Worm (Caenorhabditis elegans) whole organism, young adult: ENCODE results near the gene F44F4.3.

ENCODE experiments used
- B0035.1 ChIP-seq: sonication (generic microtip); optimal IDR thresholded peaks from 2 replicates; lab custom pipeline; 2016; ENCODE audit warnings: missing genetic modification characterization, mild to moderate bottlenecking, missing compliant biosample characterization, missing genotype, missing genetic modification reagents
- B0336.3 ChIP-seq: fragments of 200-800 bp; sonication (Bioruptor generic); IDR thresholded peaks from 2 replicates; pipeline ENCODE4 v1.3.6; 2022; ENCODE audit warnings: missing genetic modification characterization, missing compliant biosample characterization
- F23B12.7 ChIP-seq: sonication (generic microtip); optimal IDR thresholded peaks from 2 replicates; lab custom pipeline; 2017; ENCODE audit warnings: missing genetic modification characterization, mild to moderate bottlenecking, missing compliant biosample characterization, antibody characterized with exemption, moderate library complexity; ENCODE audit not compliant: insufficient read depth
- F33H1.4 ChIP-seq: fragments of 200-800 bp; sonication (Bioruptor generic); IDR thresholded peaks from 2 replicates; pipeline ENCODE4 v1.3.6; 2022; ENCODE audit warnings: missing genetic modification reagents, missing genetic modification characterization, missing compliant biosample characterization
- F49E8.2 ChIP-seq: sonication (generic microtip); optimal IDR thresholded peaks from 3 replicates; lab custom pipeline; 2017; ENCODE audit warnings: missing genetic modification characterization, mild to moderate bottlenecking, missing compliant biosample characterization, antibody characterized with exemption, moderate library complexity; ENCODE audit not compliant: insufficient read depth
- F52B5.7 ChIP-seq: sonication (generic microtip); optimal IDR thresholded peaks from 2 replicates; lab custom pipeline; 2016; ENCODE audit warnings: mild to moderate bottlenecking, missing genetic modification characterization, missing compliant biosample characterization
- F55B11.4 ChIP-seq: sonication (generic microtip); optimal IDR thresholded peaks from 2 replicates; lab custom pipeline; 2016; ENCODE audit warnings: missing compliant biosample characterization, missing genetic modification characterization, borderline replicate concordance; ENCODE audit not compliant: insufficient read depth
- F57C9.4 ChIP-seq: sonication (generic microtip); optimal IDR thresholded peaks from 2 replicates; lab custom pipeline; 2017; ENCODE audit warnings: mild to moderate bottlenecking, missing genetic modification characterization, missing compliant biosample characterization
- K11D2.4 ChIP-seq: fragments of 200-800 bp; sonication (Bioruptor generic); IDR thresholded peaks from 2 replicates; pipeline ENCODE4 v1.3.6; 2022; ENCODE audit warnings: missing genetic modification reagents, missing genetic modification characterization, missing compliant biosample characterization
- K12H6.12 ChIP-seq: fragments of 200-800 bp; sonication (Bioruptor generic); optimal IDR thresholded peaks from 2 replicates; lab custom pipeline; 2018; ENCODE audit warnings: mild to moderate bottlenecking, missing genetic modification characterization, missing compliant biosample characterization
- Y53G8AR.9 ChIP-seq: fragments of 200-800 bp; sonication (Bioruptor generic); conservative IDR thresholded peaks from 2 replicates; pipeline ENCODE4 v1.3.6; 2022; ENCODE audit warnings: missing genetic modification reagents, missing genetic modification characterization, missing compliant biosample characterization
- Y67H2A.10 ChIP-seq: fragments of 200-800 bp; sonication (Bioruptor generic); conservative IDR thresholded peaks from 2 replicates; pipeline ENCODE4 v1.3.6; 2022; ENCODE audit warnings: missing genetic modification reagents, missing genetic modification characterization, missing compliant biosample characterization
- Y95B8A.8 ChIP-seq: fragments of 200-800 bp; sonication (Bioruptor generic); IDR thresholded peaks from 2 replicates; pipeline ENCODE4 v1.3.6; 2022; ENCODE audit warnings: missing genetic modification reagents, missing genetic modification characterization, missing compliant biosample characterization
- aptf-2 ChIP-seq: fragments of 200-800 bp; sonication (Bioruptor generic); conservative IDR thresholded peaks from 2 replicates; pipeline ENCODE4 v1.3.6; 2022; ENCODE audit warnings: missing genetic modification reagents, missing genetic modification characterization, missing compliant biosample characterization
- cebp-2 ChIP-seq: fragments of 200-800 bp; sonication (Bioruptor generic); IDR thresholded peaks from 2 replicates; pipeline ENCODE4 v1.3.6; 2022; ENCODE audit warnings: missing genetic modification characterization, missing compliant biosample characterization
- ceh-100 ChIP-seq: fragments of 200-800 bp; sonication (Bioruptor generic); IDR thresholded peaks from 2 replicates; pipeline ENCODE4 v1.3.6; 2022; ENCODE audit warnings: missing genetic modification reagents, missing genetic modification characterization, missing compliant biosample characterization
- ceh-27 ChIP-seq: fragments of 200-800 bp; sonication (Bioruptor generic); optimal IDR thresholded peaks from 2 replicates; lab custom pipeline; 2018; ENCODE audit warnings: mild to moderate bottlenecking, missing genetic modification characterization, moderate library complexity, missing compliant biosample characterization
- ceh-79 ChIP-seq: sonication (generic microtip); optimal IDR thresholded peaks from 2 replicates; lab custom pipeline; 2017; ENCODE audit warnings: mild to moderate bottlenecking, missing genetic modification characterization, missing compliant biosample characterization
- dpl-1 ChIP-seq: fragments of 150-350 bp; optimal IDR thresholded peaks from 2 replicates; lab custom pipeline; 2014; ENCODE audit warnings: missing biosample characterization, missing genetic modification reagents, missing genetic modification characterization
- efl-1 ChIP-seq: fragments of 150-350 bp; optimal IDR thresholded peaks from 2 replicates; lab custom pipeline; 2014; ENCODE audit warnings: missing biosample characterization, missing genetic modification reagents, missing genetic modification characterization
- egl-18 ChIP-seq: fragments of 200-800 bp; sonication (Bioruptor generic); IDR thresholded peaks from 2 replicates; pipeline ENCODE4 v1.3.6; 2022; ENCODE audit warnings: missing genetic modification reagents, missing genetic modification characterization, missing compliant biosample characterization
- ekl-4 ChIP-seq: fragments of 200-800 bp; sonication (Bioruptor generic); IDR thresholded peaks from 2 replicates; pipeline ENCODE4 v1.3.6; 2022; ENCODE audit warnings: missing genetic modification reagents, missing genetic modification characterization, missing compliant biosample characterization
- fkh-3 ChIP-seq: sonication (generic microtip); optimal IDR thresholded peaks from 2 replicates; lab custom pipeline; 2016; ENCODE audit warnings: mild to moderate bottlenecking, missing genetic modification characterization, missing compliant biosample characterization
- hlh-12 ChIP-seq: sonication (generic microtip); optimal IDR thresholded peaks from 2 replicates; lab custom pipeline; 2016; ENCODE audit warnings: missing genetic modification characterization, missing compliant biosample characterization
- hmg-20 ChIP-seq: fragments of 200-800 bp; sonication (Bioruptor generic); IDR thresholded peaks from 2 replicates; pipeline ENCODE4 v1.3.6; 2022; ENCODE audit warnings: missing genetic modification reagents, missing genetic modification characterization, missing compliant biosample characterization
- lin-40 ChIP-seq: sonication (generic microtip); optimal IDR thresholded peaks from 2 replicates; lab custom pipeline; 2016; ENCODE audit warnings: missing genetic modification characterization, mild to moderate bottlenecking, missing compliant biosample characterization, missing genotype, missing genetic modification reagents
- lin-54 ChIP-seq: fragments of 200-800 bp; sonication (Bioruptor generic); optimal IDR thresholded peaks from 2 replicates; lab custom pipeline; 2018; ENCODE audit warnings: mild to moderate bottlenecking, missing genetic modification characterization, missing compliant biosample characterization
- lir-1 ChIP-seq: fragments of 200-800 bp; sonication (Bioruptor generic); conservative IDR thresholded peaks from 2 replicates; pipeline ENCODE4 v1.3.6; 2022; ENCODE audit warnings: missing genetic modification reagents, missing genetic modification characterization, missing compliant biosample characterization
- madf-3 ChIP-seq: fragments of 200-800 bp; sonication (Bioruptor generic); IDR thresholded peaks from 2 replicates; pipeline ENCODE4 v1.3.6; 2022; ENCODE audit warnings: missing genetic modification reagents, missing genetic modification characterization, missing compliant biosample characterization
- mcd-1 ChIP-seq: fragments of 200-800 bp; sonication (Bioruptor generic); IDR thresholded peaks from 2 replicates; pipeline ENCODE4 v1.3.6; 2022; ENCODE audit warnings: missing genetic modification reagents, missing genetic modification characterization, missing compliant biosample characterization
- mel-28 ChIP-seq: sonication (generic microtip); optimal IDR thresholded peaks from 2 replicates; lab custom pipeline; 2016; ENCODE audit warnings: borderline replicate concordance, mild to moderate bottlenecking, missing genetic modification characterization, missing compliant biosample characterization
- mes-4 ChIP-seq: sonication (generic microtip); optimal IDR thresholded peaks from 2 replicates; lab custom pipeline; 2016; ENCODE audit warnings: missing genotype, missing genetic modification characterization, missing compliant biosample characterization
- mxl-1 ChIP-seq: sonication (generic microtip); optimal IDR thresholded peaks from 2 replicates; lab custom pipeline; 2016; ENCODE audit warnings: missing genetic modification characterization, missing compliant biosample characterization
- nhr-90 ChIP-seq: sonication (generic microtip); optimal IDR thresholded peaks from 2 replicates; lab custom pipeline; 2016; ENCODE audit warnings: missing genotype, mild to moderate bottlenecking, missing genetic modification characterization, missing compliant biosample characterization
- pha-4 ChIP-seq: fragments of 150-350 bp; sonication (generic microtip); optimal IDR thresholded peaks from 2 replicates; lab custom pipeline; 2014; ENCODE audit warnings: missing biosample characterization, missing genetic modification reagents, missing genetic modification characterization
- repo-1 ChIP-seq: sonication (generic microtip); optimal IDR thresholded peaks from 2 replicates; lab custom pipeline; 2017; ENCODE audit warnings: mild to moderate bottlenecking, missing genetic modification characterization, missing compliant biosample characterization
- snpc-3.4 ChIP-seq: sonication (generic microtip); optimal IDR thresholded peaks from 2 replicates; lab custom pipeline; 2017; ENCODE audit warnings: missing genetic modification characterization, mild to moderate bottlenecking, missing compliant biosample characterization, antibody characterized with exemption, moderate library complexity, missing genotype, missing genetic modification reagents
- snpc-4 ChIP-seq, 5 experiments: fragments of 150-350 bp in 1 of 5; sonication (generic microtip) in 4 of 5; optimal IDR thresholded peaks; 2 replicates each; lab custom pipeline; 2014 to 2018; ENCODE audit warnings: missing genetic modification characterization in 5 of 5, missing biosample characterization in 3 of 5, antibody characterized with exemption in 2 of 5, mild to moderate bottlenecking in 2 of 5, missing compliant biosample characterization in 2 of 5, missing genotype in 2 of 5, moderate library complexity in 2 of 5, missing genetic modification reagents in 1 of 5
- sptf-2 ChIP-seq: fragments of 200-800 bp; sonication (Bioruptor generic); optimal IDR thresholded peaks from 2 replicates; lab custom pipeline; 2018; ENCODE audit warnings: mild to moderate bottlenecking, missing genetic modification characterization, missing compliant biosample characterization
- tbx-9 ChIP-seq: sonication (generic microtip); optimal IDR thresholded peaks from 2 replicates; lab custom pipeline; 2016; ENCODE audit warnings: borderline replicate concordance, missing genetic modification characterization, inconsistent platforms, missing compliant biosample characterization
- tlf-1 ChIP-seq: fragments of 200-800 bp; sonication (Bioruptor generic); optimal IDR thresholded peaks from 2 replicates; lab custom pipeline; 2018; ENCODE audit warnings: mild to moderate bottlenecking, missing genetic modification characterization, missing compliant biosample characterization
- unc-130 ChIP-seq: sonication (generic microtip); optimal IDR thresholded peaks from 2 replicates; lab custom pipeline; 2016; ENCODE audit warnings: missing genetic modification reagents, missing genetic modification characterization, missing compliant biosample characterization
- xnd-1 ChIP-seq: sonication (generic microtip); optimal IDR thresholded peaks from 2 replicates; lab custom pipeline; 2016; ENCODE audit warnings: missing genotype, missing genetic modification reagents, missing genetic modification characterization, missing compliant biosample characterization
- ztf-18 ChIP-seq: sonication (generic microtip); optimal IDR thresholded peaks from 2 replicates; lab custom pipeline; 2016; ENCODE audit warnings: missing genotype, mild to moderate bottlenecking, missing genetic modification characterization, missing compliant biosample characterization
- ztf-22 ChIP-seq: fragments of 200-800 bp; sonication (Bioruptor generic); optimal IDR thresholded peaks from 2 replicates; lab custom pipeline; 2018; ENCODE audit warnings: mild to moderate bottlenecking, missing genetic modification characterization, moderate library complexity, missing compliant biosample characterization
- ztf-25 ChIP-seq: fragments of 200-800 bp; sonication (Bioruptor generic); IDR thresholded peaks from 2 replicates; pipeline ENCODE4 v1.3.6; 2022; ENCODE audit warnings: missing genetic modification reagents, missing genetic modification characterization, missing compliant biosample characterization
- ztf-26 ChIP-seq: sonication (generic microtip); optimal IDR thresholded peaks from 2 replicates; lab custom pipeline; 2017; ENCODE audit warnings: missing genetic modification characterization, missing compliant biosample characterization
- ztf-28 ChIP-seq: fragments of 200-800 bp; sonication (Bioruptor generic); IDR thresholded peaks from 2 replicates; pipeline ENCODE4 v1.3.6; 2022; ENCODE audit warnings: missing genetic modification reagents, missing genetic modification characterization, missing compliant biosample characterization
- ztf-3 ChIP-seq: fragments of 200-800 bp; sonication (Bioruptor generic); optimal IDR thresholded peaks from 2 replicates; lab custom pipeline; 2018; ENCODE audit warnings: mild to moderate bottlenecking, missing genetic modification characterization, missing compliant biosample characterization

F44F4.3 gene

ce11 chrII:10851110-10851509, 34.6 kb downstream of the F44F4.3 start (continued):
- TF ChIP-seq ztf-18 (tag; lab: Kevin White, UChicago) (peak; percentile 4), Y67H2A.10 (GFP tag; lab: Robert Waterston, UW) (no peak), ceh-27 (GFP tag; lab: Kevin White, UChicago) (peak; percentile 57), ekl-4 (GFP tag; lab: Robert Waterston, UW) (no peak), tbx-9 (tag; lab: Kevin White, UChicago) (no peak), lir-1 (GFP tag; lab: Robert Waterston, UW) (peak; percentile 59), snpc-4 (GFP tag; optimal IDR thresholded peaks at IDR 0.05; lab: Kevin White, UChicago) (no peak), snpc-4 (tag; optimal IDR thresholded peaks at IDR 0.05; lab: Kevin White, UChicago) (peak in 2 of 4 experiments; percentile 55 to 58), F55B11.4 (tag; lab: Kevin White, UChicago) (no peak), ztf-22 (GFP tag; lab: Kevin White, UChicago) (peak; percentile 91), B0035.1 (tag; lab: Kevin White, UChicago) (no peak), F33H1.4 (peak; percentile 14; the same call in 1 of the 2 replicates), ceh-79 (tag; lab: Kevin White, UChicago) (no peak), repo-1 (tag; lab: Kevin White, UChicago) (peak; percentile 72), F23B12.7 (tag; lab: Kevin White, UChicago) (no peak), ceh-100 (GFP tag; lab: Robert Waterston, UW) (no peak), pha-4 (tag; lab: Kevin White, UChicago) (peak; percentile 62), K12H6.12 (tag; lab: Kevin White, UChicago) (peak; percentile 77), mes-4 (tag; lab: Kevin White, UChicago) (no peak), nhr-90 (tag; lab: Kevin White, UChicago) (peak; percentile 87), ztf-28 (GFP tag; lab: Robert Waterston, UW) (no peak), F57C9.4 (tag; lab: Kevin White, UChicago) (no peak), fkh-3 (no peak), mel-28 (tag; lab: Kevin White, UChicago) (no peak), snpc-3.4 (no peak), mcd-1 (GFP tag; lab: Robert Waterston, UW) (peak; percentile 68), lin-40 (tag; lab: Kevin White, UChicago) (peak; percentile 87), xnd-1 (tag; lab: Kevin White, UChicago) (no peak), sptf-2 (no peak), ztf-25 (GFP tag; lab: Robert Waterston, UW) (no peak), efl-1 (GFP tag; lab: Kevin White, UChicago) (no peak), lin-54 (GFP tag; lab: Kevin White, UChicago) (peak; percentile 73), tlf-1 (GFP tag; lab: Kevin White, UChicago) (peak; percentile 88), dpl-1 (GFP tag; lab: Kevin White, UChicago) (no peak), unc-130 (GFP tag; lab: Kevin White, UChicago) (no peak), egl-18 (GFP tag; lab: Robert Waterston, UW) (no peak), Y95B8A.8 (GFP tag; lab: Robert Waterston, UW) (no peak), aptf-2 (GFP tag; lab: Robert Waterston, UW) (no peak), hmg-20 (GFP tag; lab: Robert Waterston, UW) (no peak), B0336.3 (GFP tag; lab: Robert Waterston, UW) (peak; percentile 92), mxl-1 (no peak), madf-3 (no peak), Y53G8AR.9 (GFP tag; lab: Robert Waterston, UW) (peak; percentile 78; the same call in 1 of the 2 replicates), ztf-26 (tag; lab: Kevin White, UChicago) (peak; percentile 87), cebp-2 (no peak), hlh-12 (no peak), F49E8.2 (tag; lab: Kevin White, UChicago) (no peak), K11D2.4 (0 out of 2 replicates have a peak, but pooled peaks have one; percentile 51), F52B5.7 (tag; lab: Kevin White, UChicago) (no peak), ztf-3 (GFP tag; lab: Kevin White, UChicago) (peak; percentile 63)
